Fruit fly (Drosophila melanogaster) whole organism, embryonic: ENCODE measurements around the gene Clk.

Experiments
- CG11085 ChIP-seq: fragments of 200-800 bp; sonication (Bioruptor generic); IDR thresholded peaks from 2 replicates; pipeline ENCODE4 v1.3.6; 2022; ENCODE audit warnings: missing biosample characterization, missing genetic modification characterization
- CG11456 ChIP-seq: fragments of 200-800 bp; sonication (Bioruptor generic); IDR thresholded peaks from 3 replicates; pipeline ENCODE4 v1.3.6; 2022; ENCODE audit warnings: missing biosample characterization, missing genetic modification characterization
- CG11504 ChIP-seq: fragments of 200-800 bp; sonication (Bioruptor generic); optimal IDR thresholded peaks from 3 replicates; lab custom pipeline; 2019; ENCODE audit warnings: missing biosample characterization, mild to moderate bottlenecking, missing genetic modification characterization, moderate library complexity
- CG12659 ChIP-seq: fragments of 200-800 bp; sonication (Bioruptor generic); optimal IDR thresholded peaks from 3 replicates; lab custom pipeline; 2017; ENCODE audit warnings: mild to moderate bottlenecking, missing biosample characterization, missing genetic modification reagents, missing genetic modification characterization
- CG16779 ChIP-seq: fragments of 200-800 bp; sonication (Bioruptor generic); IDR thresholded peaks from 2 replicates; pipeline ENCODE4 v1.3.6; 2022; ENCODE audit warnings: missing biosample characterization, missing genetic modification characterization
- CG16815 ChIP-seq: fragments of 200-800 bp; sonication (Bioruptor generic); optimal IDR thresholded peaks from 3 replicates; lab custom pipeline; 2017; ENCODE audit warnings: missing biosample characterization, mild to moderate bottlenecking, missing genetic modification characterization
- CG17385 ChIP-seq: fragments of 200-800 bp; sonication (Bioruptor generic); optimal IDR thresholded peaks from 3 replicates; lab custom pipeline; 2018; ENCODE audit warnings: missing biosample characterization, mild to moderate bottlenecking, missing genetic modification characterization
- CG3065 ChIP-seq: fragments of 200-800 bp; sonication (Bioruptor generic); optimal IDR thresholded peaks from 2 replicates; lab custom pipeline; 2016; ENCODE audit warnings: missing biosample characterization, missing genetic modification characterization
- CG3163 ChIP-seq: fragments of 200-800 bp; sonication (Bioruptor generic); optimal IDR thresholded peaks from 3 replicates; lab custom pipeline; 2016; ENCODE audit warnings: missing biosample characterization, missing genetic modification characterization
- CG32532 ChIP-seq: fragments of 200-800 bp; sonication (Bioruptor generic); IDR thresholded peaks from 2 replicates; pipeline ENCODE4 v1.3.6; 2022; ENCODE audit warnings: missing biosample characterization, missing genetic modification characterization
- CG34376 ChIP-seq: fragments of 200-800 bp; sonication (Bioruptor generic); optimal IDR thresholded peaks from 2 replicates; lab custom pipeline; 2018; ENCODE audit warnings: missing biosample characterization, mild to moderate bottlenecking, missing genetic modification characterization
- CG4328 ChIP-seq: fragments of 200-800 bp; sonication (Bioruptor generic); optimal IDR thresholded peaks from 3 replicates; lab custom pipeline; 2017; ENCODE audit warnings: missing biosample characterization, missing genetic modification reagents, missing genetic modification characterization
- CG5953 ChIP-seq: fragments of 200-800 bp; sonication (Bioruptor generic); IDR thresholded peaks from 2 replicates; pipeline ENCODE4 v1.3.6; 2022; ENCODE audit warnings: missing biosample characterization, missing genetic modification characterization
- CG8924 ChIP-seq: fragments of 200-800 bp; optimal IDR thresholded peaks from 3 replicates; lab custom pipeline; 2019; ENCODE audit warnings: missing biosample characterization, mild to moderate bottlenecking, missing genetic modification characterization, moderate library complexity
- CG9437 ChIP-seq: fragments of 200-800 bp; sonication (Bioruptor generic); optimal IDR thresholded peaks from 2 replicates; lab custom pipeline; 2018; ENCODE audit warnings: missing biosample characterization, mild to moderate bottlenecking, missing genetic modification characterization
- Dref ChIP-seq: fragments of 200-800 bp; sonication (Bioruptor generic); IDR thresholded peaks from 2 replicates; pipeline ENCODE4 v1.3.6; 2022; ENCODE audit warnings: missing biosample characterization, missing genetic modification characterization
- GATAe ChIP-seq: fragments of 200-800 bp; sonication (Bioruptor generic); conservative IDR thresholded peaks from 2 replicates; pipeline ENCODE4 v1.3.6; 2022; ENCODE audit warnings: missing biosample characterization, missing genetic modification characterization
- Med ChIP-seq: fragments of 200-800 bp; sonication (Bioruptor generic); peaks from one replicate; lab custom pipeline; 2016; ENCODE audit warnings: missing biosample characterization, missing genetic modification characterization, mild to moderate bottlenecking, inconsistent platforms, moderate library complexity
- Nf-YB ChIP-seq: fragments of 200-800 bp; sonication (Bioruptor generic); optimal IDR thresholded peaks from 3 replicates; lab custom pipeline; 2019; ENCODE audit warnings: missing biosample characterization, mild to moderate bottlenecking, missing genetic modification characterization, moderate library complexity
- PHDP ChIP-seq: fragments of 200-800 bp; sonication (Bioruptor generic); optimal IDR thresholded peaks from 3 replicates; lab custom pipeline; 2018; ENCODE audit warnings: missing biosample characterization, mild to moderate bottlenecking, missing genetic modification characterization, moderate library complexity
- Pdp1 ChIP-seq, 2 experiments: fragments of 200-800 bp; sonication (Bioruptor generic); optimal IDR thresholded peaks; 3 replicates each; lab custom pipeline; 2016; ENCODE audit warnings: missing biosample characterization in 2 of 2, missing genetic modification characterization in 2 of 2, mild to moderate bottlenecking in 1 of 2, moderate library complexity in 1 of 2
- Trl ChIP-seq, 3 experiments: fragments of >200 bp in 2 of 3; fragments of 200-800 bp in 1 of 3; sonication (Bioruptor generic) in 1 of 3; optimal IDR thresholded peaks; 2 replicates in 1 of 3; 3 replicates in 2 of 3; lab custom pipeline; 2016 to 2017; ENCODE audit warnings: missing biosample characterization in 1 of 3, missing genetic modification characterization in 1 of 3
- Xbp1 ChIP-seq: fragments of 200-800 bp; sonication (Bioruptor generic); optimal IDR thresholded peaks from 3 replicates; lab custom pipeline; 2016; ENCODE audit warnings: missing biosample characterization, mild to moderate bottlenecking, missing genetic modification characterization
- abd-A ChIP-seq: fragments of 200-800 bp; sonication (Bioruptor generic); optimal IDR thresholded peaks from 3 replicates; lab custom pipeline; 2019; ENCODE audit warnings: missing biosample characterization, mild to moderate bottlenecking, missing genetic modification characterization, moderate library complexity
- al ChIP-seq: fragments of 200-800 bp; sonication (Bioruptor generic); IDR thresholded peaks from 2 replicates; pipeline ENCODE4 v1.3.6; 2022; ENCODE audit warnings: missing biosample characterization, missing genetic modification characterization
- aop ChIP-seq: fragments of 200-800 bp; sonication (Bioruptor generic); IDR thresholded peaks from 2 replicates; pipeline ENCODE4 v1.3.6; 2022; ENCODE audit warnings: missing biosample characterization, missing genetic modification characterization
- caup ChIP-seq: fragments of 200-800 bp; sonication (Bioruptor generic); optimal IDR thresholded peaks from 3 replicates; lab custom pipeline; 2017; ENCODE audit warnings: missing biosample characterization, mild to moderate bottlenecking, missing genetic modification characterization, moderate library complexity; ENCODE audit not compliant: severe bottlenecking
- cg ChIP-seq: fragments of 200-800 bp; sonication (Bioruptor generic); optimal IDR thresholded peaks from 3 replicates; lab custom pipeline; 2019; ENCODE audit warnings: missing biosample characterization, mild to moderate bottlenecking, missing genetic modification characterization, moderate library complexity
- crol ChIP-seq: fragments of 200-800 bp; sonication (Bioruptor generic); IDR thresholded peaks from 2 replicates; pipeline ENCODE4 v1.3.6; 2022; ENCODE audit warnings: missing biosample characterization, missing genetic modification characterization
- dati ChIP-seq: fragments of 200-800 bp; sonication (Bioruptor generic); IDR thresholded peaks from 2 replicates; pipeline ENCODE4 v1.3.6; 2022; ENCODE audit warnings: missing biosample characterization, missing genetic modification characterization
- eyg ChIP-seq: fragments of 200-800 bp; sonication (Bioruptor generic); optimal IDR thresholded peaks from 3 replicates; lab custom pipeline; 2016; ENCODE audit warnings: missing biosample characterization, missing genetic modification characterization
- ftz-f1 ChIP-seq: fragments of 200-800 bp; sonication (Bioruptor generic); optimal IDR thresholded peaks from 2 replicates; lab custom pipeline; 2016; ENCODE audit warnings: missing biosample characterization, missing genetic modification characterization
- gcm ChIP-seq: fragments of 200-800 bp; sonication (Bioruptor generic); optimal IDR thresholded peaks from 2 replicates; lab custom pipeline; 2019; ENCODE audit warnings: missing biosample characterization, mild to moderate bottlenecking, missing genetic modification characterization, moderate library complexity
- gfzf ChIP-seq: fragments of 200-800 bp; sonication (Bioruptor generic); optimal IDR thresholded peaks from 2 replicates; lab custom pipeline; 2016; ENCODE audit warnings: missing biosample characterization, mild to moderate bottlenecking, missing genetic modification characterization, moderate library complexity
- grn ChIP-seq: fragments of 200-800 bp; sonication (Bioruptor generic); optimal IDR thresholded peaks from 3 replicates; lab custom pipeline; 2017; ENCODE audit warnings: missing biosample characterization, missing genetic modification characterization
- mirr ChIP-seq: fragments of 200-800 bp; sonication (Bioruptor generic); optimal IDR thresholded peaks from 3 replicates; lab custom pipeline; 2018; ENCODE audit warnings: missing biosample characterization, mild to moderate bottlenecking, missing genetic modification characterization
- nau ChIP-seq: fragments of 200-800 bp; sonication (Bioruptor generic); optimal IDR thresholded peaks from 3 replicates; lab custom pipeline; 2017; ENCODE audit warnings: missing biosample characterization, mild to moderate bottlenecking, missing genetic modification characterization, missing genetic modification reagents
- scrt ChIP-seq: fragments of 200-800 bp; sonication (Bioruptor generic); optimal IDR thresholded peaks from 2 replicates; lab custom pipeline; 2018; ENCODE audit warnings: missing biosample characterization, mild to moderate bottlenecking, missing genetic modification characterization, moderate library complexity
- sd ChIP-seq: fragments of 200-800 bp; sonication (Bioruptor generic); optimal IDR thresholded peaks from 3 replicates; lab custom pipeline; 2018; ENCODE audit warnings: missing biosample characterization, mild to moderate bottlenecking, missing genetic modification characterization, moderate library complexity
- sens ChIP-seq: fragments of 200-800 bp; sonication (Bioruptor generic); peaks from one replicate; lab custom pipeline; 2016; ENCODE audit warnings: missing biosample characterization, missing genetic modification characterization
- sug ChIP-seq: fragments of 200-800 bp; optimal IDR thresholded peaks from 2 replicates; lab custom pipeline; 2019; ENCODE audit warnings: missing biosample characterization, mild to moderate bottlenecking, missing genetic modification characterization, moderate library complexity
- yki ChIP-seq: fragments of >200 bp; optimal IDR thresholded peaks from 3 replicates; lab custom pipeline; 2018
- zfh2 ChIP-seq: fragments of 200-800 bp; sonication (Bioruptor generic); optimal IDR thresholded peaks from 2 replicates; lab custom pipeline; 2016; ENCODE audit warnings: missing biosample characterization, missing genetic modification characterization

The Clk gene

DNA sequence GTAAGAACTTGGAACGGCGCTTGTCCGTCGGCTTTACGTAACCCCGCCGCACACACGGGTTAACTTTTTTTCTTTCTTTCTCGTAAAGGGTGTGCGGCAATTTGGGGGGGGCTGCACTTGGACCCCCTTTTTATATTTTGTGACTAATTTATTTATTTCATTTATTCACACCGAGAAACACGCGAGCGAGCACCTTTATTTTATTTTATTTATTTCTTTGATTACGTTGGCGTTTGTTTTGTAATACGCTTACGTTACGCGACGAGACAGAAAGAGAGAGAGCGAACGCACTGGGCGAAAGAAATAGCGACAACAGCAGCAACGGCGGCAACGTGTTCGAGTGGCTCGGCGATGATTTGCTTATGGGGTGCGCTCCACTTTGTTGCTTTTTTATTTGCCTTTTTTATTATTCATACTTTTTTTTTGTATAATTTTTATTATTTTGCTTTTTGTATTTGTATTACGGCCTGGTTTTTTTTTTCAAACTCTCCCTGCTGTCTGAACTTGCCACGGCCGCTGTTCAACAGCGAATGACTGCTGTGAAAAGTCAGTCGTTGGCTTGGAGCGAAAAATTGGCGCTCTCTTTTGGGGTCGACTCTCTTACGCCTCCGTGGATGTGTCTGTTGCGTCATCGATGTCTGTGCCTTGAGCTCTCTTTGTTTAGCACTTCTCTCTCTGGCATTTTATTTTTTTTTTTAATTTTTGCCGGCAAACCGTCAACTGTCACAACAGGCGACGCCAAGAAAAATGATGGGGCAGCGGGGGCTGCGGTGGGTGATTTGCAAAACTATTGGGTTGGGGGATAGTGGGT lies 34.1 kb upstream of the Clk start, which contains the start of gene CG32369 (continued):
- TF ChIP-seq gcm (GFP tag; lab: Kevin White, UChicago) (no peak), Dref (GFP tag; lab: Robert Waterston, UW) (no peak), Xbp1 (GFP tag; lab: Kevin White, UChicago) (peak; percentile 24), gfzf (GFP tag; lab: Kevin White, UChicago) (no peak), grn (GFP tag; lab: Kevin White, UChicago) (no peak), caup (GFP tag; lab: Kevin White, UChicago) (peak; percentile 46), CG11456 (GFP tag; lab: Robert Waterston, UW) (no peak), CG8924 (tag; lab: Kevin White, UChicago) (no peak), mirr (GFP tag; lab: Kevin White, UChicago) (peak; percentile 71), CG9437 (GFP tag; lab: Kevin White, UChicago) (peak; percentile 99), Nf-YB (GFP tag; lab: Kevin White, UChicago) (no peak), eyg (no peak), CG16779 (GFP tag; lab: Robert Waterston, UW) (no peak), CG4328 (no peak), ftz-f1 (GFP tag; lab: Kevin White, UChicago) (peak; percentile 69), PHDP (tag; lab: Kevin White, UChicago) (peak; percentile 48)

DNA sequence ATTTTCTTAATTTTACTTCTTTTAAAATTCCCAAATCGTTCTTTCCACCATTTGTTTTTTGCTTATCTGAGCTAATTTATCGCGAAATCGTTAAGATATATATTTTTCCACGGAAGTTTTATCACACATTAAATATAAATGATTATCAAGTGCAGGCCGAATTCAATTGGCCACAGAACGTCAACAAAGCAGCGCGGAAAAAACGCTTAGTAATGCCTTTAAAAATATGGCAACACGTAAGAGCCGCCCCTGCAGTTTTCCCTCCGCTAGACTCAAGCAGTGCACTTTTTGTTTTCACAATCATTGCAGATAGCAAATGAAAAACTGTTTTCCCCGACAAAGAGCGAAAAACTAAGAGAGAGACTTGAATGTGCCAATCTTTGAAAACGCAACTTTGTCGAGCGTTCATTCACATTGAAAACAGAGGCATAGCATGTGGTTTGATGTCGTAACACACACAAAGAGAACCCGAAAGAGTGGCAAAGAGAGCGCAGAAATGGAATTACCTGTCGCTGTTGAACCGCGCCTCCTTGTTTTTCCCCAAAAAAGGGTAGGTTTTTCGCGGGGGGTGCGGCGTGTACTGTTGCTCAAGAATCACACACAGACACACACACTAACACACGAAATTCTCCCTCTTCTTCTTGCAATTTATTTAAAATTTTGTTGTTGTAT lies 33.2 kb upstream of the Clk start:
- TF ChIP-seq nau (GFP tag; lab: Kevin White, UChicago): no peak
- no peak for TF ChIP-seq zfh2 (GFP tag; lab: Kevin White, UChicago)
- no peak for TF ChIP-seq al (GFP tag; lab: Robert Waterston, UW)
- TF ChIP-seq yki (lab: Kevin White, UChicago): peak; percentile 25
- no peak for TF ChIP-seq GATAe (GFP tag; lab: Robert Waterston, UW)
- peak; percentile 67 for TF ChIP-seq CG17385 (GFP tag; lab: Kevin White, UChicago)
- TF ChIP-seq CG34376 (GFP tag; lab: Kevin White, UChicago): peak; percentile 14
- peak; percentile 78 to 89 for TF ChIP-seq Trl (optimal IDR thresholded peaks at IDR 0.05; lab: Kevin White, UChicago)
- no peak for TF ChIP-seq Trl (GFP tag; optimal IDR thresholded peaks at IDR 0.05; lab: Kevin White, UChicago)
- peak; percentile 29 for TF ChIP-seq sug (tag; lab: Kevin White, UChicago)
- TF ChIP-seq Pdp1 (GFP tag; optimal IDR thresholded peaks at IDR 0.05; lab: Kevin White, UChicago): peak in 1 of 2 experiments; percentile 100
- peak; percentile 91 for TF ChIP-seq crol (GFP tag; lab: Robert Waterston, UW)
- no peak for TF ChIP-seq CG12659 (GFP tag; lab: Kevin White, UChicago)
- peak; percentile 56 for TF ChIP-seq sd (tag; lab: Kevin White, UChicago)
- no peak for TF ChIP-seq dati (GFP tag; lab: Robert Waterston, UW)
- TF ChIP-seq scrt: peak; percentile 67
- TF ChIP-seq CG3065 (GFP tag; lab: Kevin White, UChicago): no peak
- TF ChIP-seq CG11504: peak; percentile 60
- peak; percentile 58 for TF ChIP-seq sens (GFP tag; lab: Kevin White, UChicago)
- peak; percentile 31; the same call in 1 of the 2 replicates for TF ChIP-seq CG32532
- TF ChIP-seq CG3163 (GFP tag; lab: Kevin White, UChicago): peak; percentile 97
- peak; percentile 50 for TF ChIP-seq Med (GFP tag; lab: Kevin White, UChicago)
- TF ChIP-seq abd-A (tag; lab: Kevin White, UChicago): no peak
- 0 out of 2 replicates have a peak, but pooled peaks have one; percentile 26 for TF ChIP-seq CG5953 (GFP tag; lab: Robert Waterston, UW)
- no peak for TF ChIP-seq CG16815 (GFP tag; lab: Kevin White, UChicago)
- peak; percentile 58 for TF ChIP-seq cg (GFP tag; lab: Kevin White, UChicago)
- no peak for TF ChIP-seq aop (GFP tag; lab: Robert Waterston, UW)
- TF ChIP-seq CG11085 (GFP tag; lab: Robert Waterston, UW): no peak
- TF ChIP-seq, all 482 proteins: peak for 16
